Fruit fly (Drosophila melanogaster) whole organism, embryonic: ENCODE measurements around the gene Jhbp5.

Experiments used
- ATbp ChIP-seq: fragments of 200-800 bp; sonication (Bioruptor generic); optimal IDR thresholded peaks from 2 replicates; lab custom pipeline; 2017; ENCODE audit warnings: missing biosample characterization, mild to moderate bottlenecking, missing genetic modification characterization, missing genetic modification reagents
- CG10543 ChIP-seq: fragments of 200-800 bp; sonication (Bioruptor generic); optimal IDR thresholded peaks from 3 replicates; lab custom pipeline; 2017; ENCODE audit warnings: missing biosample characterization, mild to moderate bottlenecking, missing genetic modification characterization, moderate library complexity
- CG13424 ChIP-seq: fragments of 200-800 bp; sonication (Bioruptor generic); optimal IDR thresholded peaks from 2 replicates; lab custom pipeline; 2019; ENCODE audit warnings: missing biosample characterization, mild to moderate bottlenecking, missing genetic modification characterization, moderate library complexity
- CG1603 ChIP-seq: fragments of 200-800 bp; sonication (Bioruptor generic); optimal IDR thresholded peaks from 2 replicates; lab custom pipeline; 2019; ENCODE audit warnings: missing biosample characterization, mild to moderate bottlenecking, missing genetic modification characterization, moderate library complexity
- CG17612 ChIP-seq: fragments of 200-800 bp; sonication (Bioruptor generic); IDR thresholded peaks from 2 replicates; pipeline ENCODE4 v1.3.6; 2022; ENCODE audit warnings: missing biosample characterization, missing genetic modification characterization
- CG18599 ChIP-seq: fragments of 200-800 bp; sonication (Bioruptor generic); optimal IDR thresholded peaks from 3 replicates; lab custom pipeline; 2017; ENCODE audit warnings: missing biosample characterization, missing genetic modification characterization, mild to moderate bottlenecking, moderate library complexity, missing genetic modification reagents
- CG3163 ChIP-seq: fragments of 200-800 bp; sonication (Bioruptor generic); optimal IDR thresholded peaks from 3 replicates; lab custom pipeline; 2016; ENCODE audit warnings: missing biosample characterization, missing genetic modification characterization
- CG32767 ChIP-seq: fragments of 200-800 bp; sonication (Bioruptor generic); IDR thresholded peaks from 2 replicates; pipeline ENCODE4 v1.3.6; 2022; ENCODE audit warnings: missing biosample characterization, missing genetic modification characterization
- CG3281 ChIP-seq: fragments of 200-800 bp; sonication (Bioruptor generic); optimal IDR thresholded peaks from 3 replicates; lab custom pipeline; 2017; ENCODE audit warnings: missing biosample characterization, mild to moderate bottlenecking, missing genetic modification characterization
- CG6175 ChIP-seq: fragments of 200-800 bp; sonication (Bioruptor generic); IDR thresholded peaks from 3 replicates; pipeline ENCODE4 v1.3.6; 2022; ENCODE audit warnings: missing biosample characterization, missing genetic modification characterization
- CG7839 ChIP-seq: fragments of 200-800 bp; sonication (Bioruptor generic); optimal IDR thresholded peaks from 3 replicates; lab custom pipeline; 2018; ENCODE audit warnings: missing biosample characterization, mild to moderate bottlenecking, missing genetic modification characterization, moderate library complexity
- CG8924 ChIP-seq: fragments of 200-800 bp; optimal IDR thresholded peaks from 3 replicates; lab custom pipeline; 2019; ENCODE audit warnings: missing biosample characterization, mild to moderate bottlenecking, missing genetic modification characterization, moderate library complexity
- Camta ChIP-seq: fragments of 200-800 bp; sonication (Bioruptor generic); optimal IDR thresholded peaks from 2 replicates; lab custom pipeline; 2016; ENCODE audit warnings: missing biosample characterization, missing genetic modification characterization
- Dbx ChIP-seq: fragments of 200-800 bp; sonication (Bioruptor generic); IDR thresholded peaks from 3 replicates; pipeline ENCODE4 v1.3.6; 2022; ENCODE audit warnings: missing biosample characterization, missing genetic modification characterization
- Dll ChIP-seq: fragments of 200-800 bp; sonication (Bioruptor generic); IDR thresholded peaks from 4 replicates; pipeline ENCODE4 v1.3.6; 2022; ENCODE audit warnings: missing biosample characterization, missing genetic modification characterization; ENCODE audit not compliant: partially characterized antibody
- Doc3 ChIP-seq: fragments of 200-800 bp; sonication (Bioruptor generic); IDR thresholded peaks from 3 replicates; pipeline ENCODE4 v1.3.6; 2022; ENCODE audit warnings: missing biosample characterization, missing genetic modification characterization; ENCODE audit not compliant: partially characterized antibody
- ERR ChIP-seq: fragments of 200-800 bp; sonication (Bioruptor generic); optimal IDR thresholded peaks from 2 replicates; lab custom pipeline; 2016; ENCODE audit warnings: missing biosample characterization, missing genetic modification characterization
- Hand ChIP-seq: fragments of 200-800 bp; sonication (Bioruptor generic); optimal IDR thresholded peaks from 2 replicates; lab custom pipeline; 2017; ENCODE audit warnings: mild to moderate bottlenecking, missing biosample characterization, missing genetic modification reagents, missing genetic modification characterization
- HmgD ChIP-seq: fragments of 200-800 bp; sonication (Bioruptor generic); optimal IDR thresholded peaks from 3 replicates; lab custom pipeline; 2016; ENCODE audit warnings: missing biosample characterization, missing genetic modification characterization
- Hmr ChIP-seq: fragments of 200-800 bp; sonication (Bioruptor generic); optimal IDR thresholded peaks from 3 replicates; lab custom pipeline; 2017; ENCODE audit warnings: mild to moderate bottlenecking, missing biosample characterization, missing genetic modification reagents, missing genetic modification characterization
- Hr39 ChIP-seq: fragments of >200 bp; optimal IDR thresholded peaks from 2 replicates; lab custom pipeline; 2017
- Mad ChIP-seq: fragments of 200-800 bp; sonication (Bioruptor generic); optimal IDR thresholded peaks from 2 replicates; lab custom pipeline; 2016; ENCODE audit warnings: missing biosample characterization, missing genetic modification characterization
- Mes4 ChIP-seq: fragments of 200-800 bp; sonication (Bioruptor generic); optimal IDR thresholded peaks from 2 replicates; lab custom pipeline; 2016; ENCODE audit warnings: missing biosample characterization, missing genetic modification characterization
- NC2β ChIP-seq: fragments of 200-800 bp; sonication (Bioruptor generic); optimal IDR thresholded peaks from 2 replicates; lab custom pipeline; 2016; ENCODE audit warnings: missing biosample characterization, missing genetic modification characterization
- Optix ChIP-seq: fragments of 200-800 bp; sonication (Bioruptor generic); IDR thresholded peaks from 3 replicates; pipeline ENCODE4 v1.3.6; 2022; ENCODE audit warnings: missing biosample characterization, missing genetic modification characterization
- PHDP ChIP-seq: fragments of 200-800 bp; sonication (Bioruptor generic); optimal IDR thresholded peaks from 3 replicates; lab custom pipeline; 2018; ENCODE audit warnings: missing biosample characterization, mild to moderate bottlenecking, missing genetic modification characterization, moderate library complexity
- Ssrp ChIP-seq: fragments of 200-800 bp; sonication (Bioruptor generic); optimal IDR thresholded peaks from 2 replicates; lab custom pipeline; 2018; ENCODE audit warnings: missing biosample characterization, mild to moderate bottlenecking, missing genetic modification characterization, moderate library complexity
- cato ChIP-seq: fragments of 200-800 bp; sonication (Bioruptor generic); optimal IDR thresholded peaks from 2 replicates; lab custom pipeline; 2016; ENCODE audit warnings: missing biosample characterization, missing genetic modification characterization, borderline replicate concordance
- ci ChIP-seq: fragments of 200-800 bp; sonication (Bioruptor generic); IDR thresholded peaks from 3 replicates; pipeline ENCODE4 v1.3.6; 2022; ENCODE audit warnings: missing biosample characterization, missing genetic modification characterization
- croc ChIP-seq: fragments of 200-800 bp; sonication (Bioruptor generic); conservative IDR thresholded peaks from 3 replicates; pipeline ENCODE4 v1.3.6; 2022; ENCODE audit warnings: missing biosample characterization, missing genetic modification characterization
- esg ChIP-seq: fragments of 200-800 bp; sonication (Bioruptor generic); conservative IDR thresholded peaks from 2 replicates; pipeline ENCODE4 v1.3.6; 2022; ENCODE audit warnings: missing biosample characterization, missing genetic modification characterization
- ewg ChIP-seq: fragments of 200-800 bp; sonication (Bioruptor generic); optimal IDR thresholded peaks from 3 replicates; lab custom pipeline; 2017; ENCODE audit warnings: mild to moderate bottlenecking, missing biosample characterization, missing genetic modification reagents, missing genetic modification characterization
- ham ChIP-seq: fragments of 200-800 bp; sonication (Bioruptor generic); IDR thresholded peaks from 2 replicates; pipeline ENCODE4 v1.3.6; 2022; ENCODE audit warnings: missing biosample characterization, missing genetic modification characterization
- insv ChIP-seq, 2 experiments: fragments of 200-800 bp; sonication (Bioruptor generic); optimal IDR thresholded peaks; 3 replicates each; lab custom pipeline; 2016 to 2018; ENCODE audit warnings: missing biosample characterization in 2 of 2, missing genetic modification characterization in 2 of 2
- jing ChIP-seq: fragments of 200-800 bp; sonication (Bioruptor generic); optimal IDR thresholded peaks from 2 replicates; lab custom pipeline; 2018; ENCODE audit warnings: missing biosample characterization, mild to moderate bottlenecking, missing genetic modification characterization
- kni ChIP-seq: fragments of 200-800 bp; sonication (Bioruptor generic); optimal IDR thresholded peaks from 3 replicates; lab custom pipeline; 2017; ENCODE audit warnings: mild to moderate bottlenecking, missing biosample characterization, missing genetic modification reagents, missing genetic modification characterization
- lmd ChIP-seq: fragments of 200-800 bp; sonication (Bioruptor generic); IDR thresholded peaks from 2 replicates; pipeline ENCODE4 v1.3.6; 2022; ENCODE audit warnings: missing biosample characterization, missing genetic modification characterization
- nau ChIP-seq: fragments of 200-800 bp; sonication (Bioruptor generic); optimal IDR thresholded peaks from 3 replicates; lab custom pipeline; 2017; ENCODE audit warnings: missing biosample characterization, mild to moderate bottlenecking, missing genetic modification characterization, missing genetic modification reagents
- otp ChIP-seq: fragments of 200-800 bp; sonication (Bioruptor generic); IDR thresholded peaks from 3 replicates; pipeline ENCODE4, ENCODE4 v1.3.6; 2022; ENCODE audit warnings: missing biosample characterization, missing genetic modification characterization
- p53 ChIP-seq: fragments of 200-800 bp; sonication (Bioruptor generic); optimal IDR thresholded peaks from 2 replicates; lab custom pipeline; 2016; ENCODE audit warnings: missing biosample characterization, missing genetic modification characterization
- ranshi ChIP-seq: fragments of 200-800 bp; sonication (Bioruptor generic); IDR thresholded peaks from 2 replicates; pipeline ENCODE4 v1.3.6; 2022; ENCODE audit warnings: missing biosample characterization, missing genetic modification characterization
- row ChIP-seq: fragments of 200-800 bp; sonication (Bioruptor generic); IDR thresholded peaks from 3 replicates; pipeline ENCODE4 v1.3.6; 2022; ENCODE audit warnings: missing biosample characterization, missing genetic modification characterization
- sens ChIP-seq: fragments of 200-800 bp; sonication (Bioruptor generic); peaks from one replicate; lab custom pipeline; 2016; ENCODE audit warnings: missing biosample characterization, missing genetic modification characterization
- sim ChIP-seq: fragments of 200-800 bp; sonication (Bioruptor generic); IDR thresholded peaks from 2 replicates; pipeline ENCODE4 v1.3.6; 2022; ENCODE audit warnings: missing biosample characterization, missing genetic modification characterization
- sob ChIP-seq: fragments of 200-800 bp; sonication (Bioruptor generic); IDR thresholded peaks from 2 replicates; pipeline ENCODE4 v1.3.6; 2022; ENCODE audit warnings: missing biosample characterization, missing genetic modification characterization
- sug ChIP-seq: fragments of 200-800 bp; optimal IDR thresholded peaks from 2 replicates; lab custom pipeline; 2019; ENCODE audit warnings: missing biosample characterization, mild to moderate bottlenecking, missing genetic modification characterization, moderate library complexity
- tll ChIP-seq, 2 experiments: fragments of 200-800 bp in 1 of 2; fragments of >200 bp in 1 of 2; sonication (Bioruptor generic) in 1 of 2; optimal IDR thresholded peaks; 2 replicates each; lab custom pipeline; 2017 to 2019; ENCODE audit warnings: missing biosample characterization in 2 of 2, missing genetic modification characterization in 2 of 2, mild to moderate bottlenecking in 1 of 2, moderate library complexity in 1 of 2
- vfl ChIP-seq: fragments of 200-800 bp; sonication (Bioruptor generic); optimal IDR thresholded peaks from 2 replicates; lab custom pipeline; 2016; ENCODE audit warnings: missing biosample characterization, missing genetic modification characterization
- zen ChIP-seq: fragments of 200-800 bp; sonication (Bioruptor generic); optimal IDR thresholded peaks from 3 replicates; lab custom pipeline; 2018; ENCODE audit warnings: missing biosample characterization, mild to moderate bottlenecking, missing genetic modification characterization, moderate library complexity

Jhbp5 gene

dm6 chr3R:16004691-16005474 is 41.0 kb downstream of the Jhbp5 start:
- TF ChIP-seq Dbx (GFP tag; lab: Robert Waterston, UW) (0 out of 3 replicates have a peak, but pooled peaks have one; percentile 7), tll (GFP tag; optimal IDR thresholded peaks at IDR 0.05; lab: Kevin White, UChicago) (no peak), Mad (no peak), Mes4 (GFP tag; lab: Kevin White, UChicago) (no peak), CG8924 (tag; lab: Kevin White, UChicago) (peak; percentile 7), Doc3 (GFP tag; lab: Robert Waterston, UW) (no peak), ranshi (0 out of 2 replicates have a peak, but pooled peaks have one; percentile 18), insv (GFP tag; optimal IDR thresholded peaks at IDR 0.05; lab: Kevin White, UChicago) (peak in 1 of 2 experiments; percentile 6), Hmr (GFP tag; lab: Kevin White, UChicago) (peak; percentile 39), jing (GFP tag; lab: Kevin White, UChicago) (no peak), Camta (GFP tag; lab: Kevin White, UChicago) (no peak), CG3163 (GFP tag; lab: Kevin White, UChicago) (no peak), Dll (GFP tag; lab: Robert Waterston, UW) (no peak), ewg (no peak), ATbp (GFP tag; lab: Kevin White, UChicago) (peak; percentile 1), sim (no peak), PHDP (tag; lab: Kevin White, UChicago) (no peak), sug (tag; lab: Kevin White, UChicago) (peak; percentile 95), Hand (GFP tag; lab: Kevin White, UChicago) (peak; percentile 57), ham (GFP tag; lab: Robert Waterston, UW) (peak; percentile 51; the same call in 1 of the 2 replicates), CG17612 (GFP tag; lab: Robert Waterston, UW) (no peak), NC2β (GFP tag; lab: Kevin White, UChicago) (no peak), croc (no peak), Hr39 (lab: Kevin White, UChicago) (no peak), CG13424 (peak; percentile 21), CG7839 (tag; lab: Kevin White, UChicago) (no peak), cato (GFP tag; lab: Kevin White, UChicago) (no peak), CG3281 (GFP tag; lab: Kevin White, UChicago) (peak; percentile 29), CG10543 (GFP tag; lab: Kevin White, UChicago) (peak; percentile 97), CG18599 (peak; percentile 66), HmgD (no peak), nau (GFP tag; lab: Kevin White, UChicago) (no peak), row (GFP tag; lab: Robert Waterston, UW) (no peak), ERR (GFP tag; lab: Kevin White, UChicago) (no peak), ci (GFP tag; lab: Robert Waterston, UW) (0 out of 3 replicates have a peak, but pooled peaks have one; percentile 16), sens (GFP tag; lab: Kevin White, UChicago) (peak; percentile 82), Ssrp (tag; lab: Kevin White, UChicago) (no peak), lmd (GFP tag; lab: Robert Waterston, UW) (no peak), esg (GFP tag; lab: Robert Waterston, UW) (no peak), zen (tag; lab: Kevin White, UChicago) (no peak), kni (peak; percentile 15), vfl (GFP tag; lab: Kevin White, UChicago) (no peak), CG32767 (GFP tag; lab: Robert Waterston, UW) (0 out of 2 replicates have a peak, but pooled peaks have one; percentile 22), CG6175 (GFP tag; lab: Robert Waterston, UW) (peak; percentile 74; the same call in 2 of the 3 replicates), sob (GFP tag; lab: Robert Waterston, UW) (peak; percentile 22; the same call in 1 of the 2 replicates), Optix (GFP tag; lab: Robert Waterston, UW) (no peak), p53 (GFP tag; lab: Kevin White, UChicago) (peak; percentile 8), otp (GFP tag; lab: Robert Waterston, UW) (no peak), CG1603 (tag; lab: Kevin White, UChicago) (peak; percentile 15)
